Worm (Caenorhabditis elegans) whole organism, L1 larva: ENCODE measurements around the gene gst-35.

Source experiments
- Y116A8C.19 ChIP-seq: sonication (generic microtip); optimal IDR thresholded peaks from 2 replicates; lab custom pipeline; 2016; ENCODE audit warnings: missing compliant biosample characterization, missing genetic modification characterization, borderline replicate concordance
- egl-27 ChIP-seq, 2 experiments: fragments of 150-350 bp in 1 of 2; sonication (generic microtip); optimal IDR thresholded peaks; 3 replicates each; lab custom pipeline; 2017 to 2018; ENCODE audit warnings: missing biosample characterization in 2 of 2, missing genetic modification characterization in 2 of 2, missing genetic modification reagents in 2 of 2
- fkh-4 ChIP-seq: sonication (generic microtip); optimal IDR thresholded peaks from 2 replicates; lab custom pipeline; 2016; ENCODE audit warnings: missing compliant biosample characterization, missing genetic modification characterization, borderline replicate concordance
- lin-39 ChIP-seq: fragments of 150-350 bp; optimal IDR thresholded peaks from 2 replicates; lab custom pipeline; 2014; ENCODE audit warnings: missing biosample characterization, missing genetic modification reagents, missing genetic modification characterization

- TF ChIP-seq egl-27 (tag; optimal IDR thresholded peaks at IDR 0.05; lab: Kevin White, UChicago) = no peak
- no peak for TF ChIP-seq lin-39 (tag; lab: Kevin White, UChicago)
- TF ChIP-seq Y116A8C.19 (tag; lab: Kevin White, UChicago) = no peak
- TF ChIP-seq fkh-4 (tag; lab: Kevin White, UChicago) = no peak
Measured at ce11 chrII:15233219-15233618, 48.0 kb upstream of the gst-35 start.
